Worm (Caenorhabditis elegans) whole organism, young adult: ENCODE results near the gene F20A1.4.

Experiments used
- B0035.1 ChIP-seq: sonication (generic microtip); optimal IDR thresholded peaks from 2 replicates; lab custom pipeline; 2016; ENCODE audit warnings: missing genetic modification characterization, mild to moderate bottlenecking, missing compliant biosample characterization, missing genotype, missing genetic modification reagents
- C17E4.6 ChIP-seq: fragments of 200-800 bp; sonication (Bioruptor generic); IDR thresholded peaks from 2 replicates; pipeline ENCODE4 v1.3.6; 2022; ENCODE audit warnings: missing genetic modification reagents, missing genetic modification characterization, missing compliant biosample characterization
- F10E7.11 ChIP-seq: sonication (generic microtip); optimal IDR thresholded peaks from 2 replicates; lab custom pipeline; 2017; ENCODE audit warnings: mild to moderate bottlenecking, missing genetic modification characterization, moderate library complexity, missing compliant biosample characterization
- F23B12.7 ChIP-seq: sonication (generic microtip); optimal IDR thresholded peaks from 2 replicates; lab custom pipeline; 2017; ENCODE audit warnings: missing genetic modification characterization, mild to moderate bottlenecking, missing compliant biosample characterization, antibody characterized with exemption, moderate library complexity; ENCODE audit not compliant: insufficient read depth
- T07F8.4 ChIP-seq: sonication (generic microtip); optimal IDR thresholded peaks from 2 replicates; lab custom pipeline; 2016; ENCODE audit warnings: mild to moderate bottlenecking, missing genetic modification characterization, moderate library complexity, missing compliant biosample characterization
- Y56A3A.18 ChIP-seq: fragments of 200-800 bp; sonication (Bioruptor generic); IDR thresholded peaks from 2 replicates; pipeline ENCODE4 v1.3.6; 2022; ENCODE audit warnings: missing genetic modification reagents, missing genetic modification characterization, missing compliant biosample characterization
- aptf-2 ChIP-seq: fragments of 200-800 bp; sonication (Bioruptor generic); conservative IDR thresholded peaks from 2 replicates; pipeline ENCODE4 v1.3.6; 2022; ENCODE audit warnings: missing genetic modification reagents, missing genetic modification characterization, missing compliant biosample characterization
- aptf-3 ChIP-seq: fragments of 200-800 bp; sonication (Bioruptor generic); IDR thresholded peaks from 2 replicates; pipeline ENCODE4 v1.3.6; 2022; ENCODE audit warnings: missing genetic modification characterization, missing compliant biosample characterization
- attf-3 ChIP-seq: fragments of 200-800 bp; sonication (Bioruptor generic); conservative IDR thresholded peaks from 2 replicates; pipeline ENCODE4 v1.3.6; 2022; ENCODE audit warnings: missing genetic modification reagents, missing genetic modification characterization, missing compliant biosample characterization
- cebp-2 ChIP-seq: fragments of 200-800 bp; sonication (Bioruptor generic); IDR thresholded peaks from 2 replicates; pipeline ENCODE4 v1.3.6; 2022; ENCODE audit warnings: missing genetic modification characterization, missing compliant biosample characterization
- ceh-79 ChIP-seq: sonication (generic microtip); optimal IDR thresholded peaks from 2 replicates; lab custom pipeline; 2017; ENCODE audit warnings: mild to moderate bottlenecking, missing genetic modification characterization, missing compliant biosample characterization
- dox-1 ChIP-seq: fragments of 200-800 bp; sonication (Bioruptor generic); IDR thresholded peaks from 2 replicates; pipeline ENCODE4 v1.3.6; 2022; ENCODE audit warnings: missing genetic modification reagents, missing genetic modification characterization, missing compliant biosample characterization
- dpff-1 ChIP-seq: sonication (generic microtip); optimal IDR thresholded peaks from 2 replicates; lab custom pipeline; 2017; ENCODE audit warnings: mild to moderate bottlenecking, missing genetic modification characterization, missing compliant biosample characterization
- efl-1 ChIP-seq: fragments of 150-350 bp; optimal IDR thresholded peaks from 2 replicates; lab custom pipeline; 2014; ENCODE audit warnings: missing biosample characterization, missing genetic modification reagents, missing genetic modification characterization
- egl-18 ChIP-seq: fragments of 200-800 bp; sonication (Bioruptor generic); IDR thresholded peaks from 2 replicates; pipeline ENCODE4 v1.3.6; 2022; ENCODE audit warnings: missing genetic modification reagents, missing genetic modification characterization, missing compliant biosample characterization
- ekl-4 ChIP-seq: fragments of 200-800 bp; sonication (Bioruptor generic); IDR thresholded peaks from 2 replicates; pipeline ENCODE4 v1.3.6; 2022; ENCODE audit warnings: missing genetic modification reagents, missing genetic modification characterization, missing compliant biosample characterization
- hlh-26 ChIP-seq: fragments of 200-800 bp; sonication (Bioruptor generic); conservative IDR thresholded peaks from 2 replicates; pipeline ENCODE4 v1.3.6; 2022; ENCODE audit warnings: missing genetic modification reagents, missing genetic modification characterization, missing compliant biosample characterization
- hrde-1 ChIP-seq: sonication (generic microtip); optimal IDR thresholded peaks from 2 replicates; lab custom pipeline; 2016; ENCODE audit warnings: missing genetic modification characterization, mild to moderate bottlenecking, missing compliant biosample characterization, moderate library complexity, missing genotype, missing genetic modification reagents, borderline replicate concordance
- let-526 ChIP-seq: fragments of 200-800 bp; sonication (Bioruptor generic); IDR thresholded peaks from 2 replicates; pipeline ENCODE4 v1.3.6; 2022; ENCODE audit warnings: missing genetic modification reagents, missing genetic modification characterization, missing compliant biosample characterization
- lin-26 ChIP-seq: fragments of 200-800 bp; sonication (Bioruptor generic); IDR thresholded peaks from 2 replicates; pipeline ENCODE4 v1.3.6; 2022; ENCODE audit warnings: missing genetic modification reagents, missing genetic modification characterization, missing compliant biosample characterization
- mcd-1 ChIP-seq: fragments of 200-800 bp; sonication (Bioruptor generic); IDR thresholded peaks from 2 replicates; pipeline ENCODE4 v1.3.6; 2022; ENCODE audit warnings: missing genetic modification reagents, missing genetic modification characterization, missing compliant biosample characterization
- mel-28 ChIP-seq: sonication (generic microtip); optimal IDR thresholded peaks from 2 replicates; lab custom pipeline; 2016; ENCODE audit warnings: borderline replicate concordance, mild to moderate bottlenecking, missing genetic modification characterization, missing compliant biosample characterization
- mes-4 ChIP-seq: sonication (generic microtip); optimal IDR thresholded peaks from 2 replicates; lab custom pipeline; 2016; ENCODE audit warnings: missing genotype, missing genetic modification characterization, missing compliant biosample characterization
- mxl-1 ChIP-seq: sonication (generic microtip); optimal IDR thresholded peaks from 2 replicates; lab custom pipeline; 2016; ENCODE audit warnings: missing genetic modification characterization, missing compliant biosample characterization
- nhr-179 ChIP-seq: sonication (generic microtip); optimal IDR thresholded peaks from 2 replicates; lab custom pipeline; 2016; ENCODE audit warnings: mild to moderate bottlenecking, missing genetic modification characterization, missing compliant biosample characterization
- nhr-80 ChIP-seq: sonication (generic microtip); optimal IDR thresholded peaks from 2 replicates; lab custom pipeline; 2016; ENCODE audit warnings: missing genetic modification characterization, missing compliant biosample characterization
- pbrm-1 ChIP-seq: fragments of 200-800 bp; sonication (Bioruptor generic); IDR thresholded peaks from 2 replicates; pipeline ENCODE4 v1.3.6; 2022; ENCODE audit warnings: missing genetic modification reagents, missing genetic modification characterization, missing compliant biosample characterization
- pha-4 ChIP-seq: fragments of 150-350 bp; sonication (generic microtip); optimal IDR thresholded peaks from 2 replicates; lab custom pipeline; 2014; ENCODE audit warnings: missing biosample characterization, missing genetic modification reagents, missing genetic modification characterization
- rpc-1 ChIP-seq, 2 experiments: fragments of 150-350 bp in 1 of 2; sonication (generic microtip) in 1 of 2; optimal IDR thresholded peaks; 2 replicates each; lab custom pipeline; 2014 to 2018; ENCODE audit warnings: missing biosample characterization in 1 of 2, missing genetic modification characterization in 1 of 2, missing genetic modification reagents in 1 of 2, missing genotype in 1 of 2
- sdz-38 ChIP-seq: sonication (generic microtip); optimal IDR thresholded peaks from 2 replicates; lab custom pipeline; 2016; ENCODE audit warnings: missing genotype, missing genetic modification characterization, missing compliant biosample characterization
- somi-1 ChIP-seq: fragments of 200-800 bp; sonication (Bioruptor generic); optimal IDR thresholded peaks from 2 replicates; lab custom pipeline; 2018; ENCODE audit warnings: mild to moderate bottlenecking, missing genetic modification characterization, missing compliant biosample characterization
- unc-130 ChIP-seq: sonication (generic microtip); optimal IDR thresholded peaks from 2 replicates; lab custom pipeline; 2016; ENCODE audit warnings: missing genetic modification reagents, missing genetic modification characterization, missing compliant biosample characterization
- zim-3 ChIP-seq: sonication (generic microtip); optimal IDR thresholded peaks from 2 replicates; lab custom pipeline; 2017; ENCODE audit warnings: mild to moderate bottlenecking, missing genetic modification characterization, moderate library complexity, missing compliant biosample characterization

The F20A1.4 gene

ce11 chrV:7051133-7051765, 29.6 kb upstream of the F20A1.4 start, which contains the start of the genes tofu-2 and spig-1:
TSS of gene tofu-2 (minus strand) at chrV:7051248.
TSS of gene spig-1 (plus strand) at chrV:7051715.
- no peak for TF ChIP-seq ekl-4
- peak; percentile 86 for TF ChIP-seq attf-3 (GFP tag; lab: Robert Waterston, UW)
- no peak for TF ChIP-seq egl-18 (GFP tag; lab: Robert Waterston, UW)
- no peak for TF ChIP-seq cebp-2
- TF ChIP-seq zim-3 = no peak
- no peak for TF ChIP-seq hrde-1

- TF ChIP-seq efl-1 (GFP tag; lab: Kevin White, UChicago) (no peak), mes-4 (tag; lab: Kevin White, UChicago) (no peak), F23B12.7 (no peak)
These were observed 28.5 kb upstream of the F20A1.4 start for ce11 chrV:7050153-7050552.

ce11 chrV:7047512-7047911, 25.8 kb upstream of the F20A1.4 start, which contains the start of gene F20A1.8:
TSS of gene F20A1.8 (minus strand) at chrV:7047612.
- TF ChIP-seq zim-3 (no peak), dpff-1 (tag; lab: Kevin White, UChicago) (no peak), pbrm-1 (no peak), mcd-1 (GFP tag; lab: Robert Waterston, UW) (no peak), mel-28 (tag; lab: Kevin White, UChicago) (no peak), unc-130 (GFP tag; lab: Kevin White, UChicago) (no peak)

DNA sequence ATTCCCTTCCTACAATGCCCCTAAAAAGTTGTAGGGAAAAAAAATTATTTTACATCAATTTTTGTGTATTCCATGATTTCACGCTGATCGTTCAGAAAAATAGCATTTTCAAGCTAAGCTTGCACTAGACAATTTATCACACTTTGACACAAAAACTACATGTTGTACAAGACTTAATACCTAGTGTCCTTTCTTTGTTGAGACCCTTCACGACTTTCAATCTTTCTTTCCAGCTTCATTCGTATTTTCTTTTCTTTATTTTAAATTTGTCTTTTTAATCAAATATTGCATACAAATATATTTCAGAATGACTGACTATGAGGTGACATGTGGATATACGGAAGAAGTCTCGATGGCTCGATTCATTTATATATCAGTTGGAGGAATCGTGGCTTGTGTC, 24.3 kb upstream of the F20A1.4 start, which contains the start of gene F20A1.2:
TSS of gene F20A1.2 (plus strand) at position 301 of the 400 bp plus-strand sequence.
- TF ChIP-seq lin-26 (GFP tag; lab: Robert Waterston, UW) (no peak), mcd-1 (GFP tag; lab: Robert Waterston, UW) (no peak), nhr-80 (tag; lab: Kevin White, UChicago) (no peak), Y56A3A.18 (GFP tag; lab: Robert Waterston, UW) (no peak)

DNA sequence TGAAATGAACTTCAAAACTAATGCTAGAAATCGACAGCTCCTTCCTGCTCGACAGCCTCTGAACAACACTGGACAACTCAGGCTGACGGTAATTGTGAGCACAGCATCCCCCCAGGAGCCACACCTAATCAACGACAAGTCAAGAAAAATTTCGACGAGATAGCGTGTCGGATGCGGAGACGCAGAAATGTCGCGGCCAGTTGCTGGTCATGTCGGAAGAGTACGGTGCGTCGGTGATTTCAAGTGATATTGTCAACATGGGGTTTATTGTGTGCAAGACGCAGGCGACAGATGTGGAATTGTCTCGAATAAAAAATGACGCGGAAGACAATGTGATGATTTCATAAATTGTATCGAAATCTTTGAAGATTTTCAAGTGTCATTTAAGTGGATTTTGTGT, 14.8 kb upstream of the F20A1.4 start, which contains the start of gene twk-11:
TSS of gene twk-11 (minus strand) at position 101 of the 400 bp plus-strand sequence.
- no peak for TF ChIP-seq sdz-38 (tag; lab: Kevin White, UChicago)
- TF ChIP-seq aptf-2 (GFP tag; lab: Robert Waterston, UW) = no peak
- TF ChIP-seq pha-4 (tag; lab: Kevin White, UChicago) = no peak

DNA sequence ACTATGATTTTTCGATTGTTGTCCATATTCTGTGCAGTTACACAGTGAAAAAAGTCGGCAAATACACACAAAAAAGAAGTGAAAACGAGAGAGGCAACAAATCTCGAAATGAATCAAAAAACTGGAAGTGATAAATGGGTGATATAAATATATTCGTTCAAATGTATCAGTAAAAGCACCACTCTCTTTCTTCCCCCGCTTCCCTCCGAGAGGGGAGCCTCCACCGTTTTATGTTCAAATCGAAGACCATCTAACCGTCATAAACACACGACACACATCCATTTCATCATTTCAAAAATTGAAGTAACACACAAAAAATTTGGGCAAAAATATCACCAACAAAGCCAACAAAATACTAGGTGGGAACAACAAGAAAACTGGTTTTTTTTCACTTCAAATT, 5.4 kb upstream of the F20A1.4 start, which contains the start of gene F20A1.6:
TSS of gene F20A1.6 (minus strand) at position 101 of the 400 bp plus-strand sequence.
- TF ChIP-seq let-526 = no peak
- TF ChIP-seq aptf-3 (GFP tag; lab: Robert Waterston, UW) = no peak

DNA sequence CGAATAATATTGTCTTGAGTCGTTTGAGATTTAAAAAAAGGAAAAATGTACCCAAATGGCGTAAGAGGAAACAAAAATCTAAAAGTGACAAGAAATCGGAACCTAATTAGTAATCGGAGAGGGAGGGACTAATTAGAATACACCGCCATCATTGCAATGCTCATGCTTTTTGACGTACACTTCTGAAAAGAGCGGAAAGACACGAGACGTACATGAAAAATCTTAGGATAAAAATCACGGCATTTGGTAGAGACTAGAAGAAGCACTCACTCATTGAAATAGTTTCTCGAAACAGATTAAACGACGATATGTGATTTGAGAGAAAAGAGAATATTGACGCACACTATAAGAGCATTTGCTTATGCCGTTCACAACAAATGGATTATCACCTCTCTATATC, 1.3 kb upstream of the F20A1.4 start:
- TF ChIP-seq somi-1 (GFP tag; lab: Kevin White, UChicago) = no peak
- no peak for TF ChIP-seq rpc-1 (optimal IDR thresholded peaks at IDR 0.05; lab: Kevin White, UChicago)
- no peak for TF ChIP-seq rpc-1 (tag; optimal IDR thresholded peaks at IDR 0.05; lab: Kevin White, UChicago)
- no peak for TF ChIP-seq efl-1 (GFP tag; lab: Kevin White, UChicago)
- no peak for TF ChIP-seq T07F8.4

- TF ChIP-seq dox-1 (GFP tag; lab: Robert Waterston, UW) (no peak), ceh-79 (tag; lab: Kevin White, UChicago) (no peak), hlh-26 (GFP tag; lab: Robert Waterston, UW) (no peak), F10E7.11 (tag; lab: Kevin White, UChicago) (no peak), nhr-179 (tag; lab: Kevin White, UChicago) (no peak), mxl-1 (tag; lab: Kevin White, UChicago) (no peak), hrde-1 (no peak), C17E4.6 (GFP tag; lab: Robert Waterston, UW) (no peak), B0035.1 (tag; lab: Kevin White, UChicago) (no peak)
These were observed 4.6 kb downstream of the F20A1.4 start, which contains the start of gene srsx-32 for ce11 chrV:7017059-7017458. TSS of gene srsx-32 (plus strand) at chrV:7017359.
